Fruit fly (Drosophila melanogaster): Measurements from ENCODE around the gene CG32591.

The CG32591 gene

DNA sequence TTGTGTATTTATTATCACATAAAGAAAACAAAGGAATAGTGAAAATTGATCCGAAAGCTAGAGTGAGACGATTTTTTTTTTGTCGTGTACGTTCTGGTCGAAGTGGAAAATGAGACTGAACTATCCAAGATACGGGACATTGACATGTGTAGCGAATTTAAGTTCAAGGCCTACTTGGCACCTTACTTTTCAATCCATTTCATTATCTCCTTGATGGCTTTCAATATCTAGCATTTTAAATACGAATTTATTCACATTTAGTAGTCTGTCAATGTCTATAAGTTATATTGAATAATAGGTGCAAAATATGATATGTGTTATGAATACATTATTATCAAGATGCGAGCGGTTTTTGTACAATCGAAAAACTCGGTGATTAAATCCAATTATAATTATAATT is at the start of gene CG32591:
Gene CG32591, minus strand, starts transcription at position 101 of the 400 bp plus-strand sequence.
- TF ChIP-seq noc (tag; optimal IDR thresholded peaks at IDR 0.05) = no peak

DNA sequence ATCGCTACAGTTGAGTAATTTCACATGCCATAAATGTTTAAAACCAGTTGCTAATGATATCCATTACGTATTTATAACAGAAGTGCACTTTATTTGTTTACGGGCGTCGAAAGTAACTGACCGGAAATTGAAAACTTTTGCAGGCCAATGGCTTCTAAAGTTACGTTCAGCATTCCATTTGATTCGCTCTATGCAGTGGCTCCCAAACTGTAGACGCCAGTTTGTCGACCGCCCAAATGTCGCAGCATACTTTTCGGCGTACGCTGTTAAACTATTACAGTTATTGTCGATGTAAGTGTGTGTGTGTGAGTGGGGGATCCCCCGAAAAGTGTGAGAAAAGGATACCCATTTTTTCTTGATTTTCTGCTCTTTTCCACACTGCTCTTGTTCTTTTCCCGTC is 32.1 kb upstream of the CG32591 start:
- TF ChIP-seq noc (tag; optimal IDR thresholded peaks at IDR 0.05) = no peak

DNA sequence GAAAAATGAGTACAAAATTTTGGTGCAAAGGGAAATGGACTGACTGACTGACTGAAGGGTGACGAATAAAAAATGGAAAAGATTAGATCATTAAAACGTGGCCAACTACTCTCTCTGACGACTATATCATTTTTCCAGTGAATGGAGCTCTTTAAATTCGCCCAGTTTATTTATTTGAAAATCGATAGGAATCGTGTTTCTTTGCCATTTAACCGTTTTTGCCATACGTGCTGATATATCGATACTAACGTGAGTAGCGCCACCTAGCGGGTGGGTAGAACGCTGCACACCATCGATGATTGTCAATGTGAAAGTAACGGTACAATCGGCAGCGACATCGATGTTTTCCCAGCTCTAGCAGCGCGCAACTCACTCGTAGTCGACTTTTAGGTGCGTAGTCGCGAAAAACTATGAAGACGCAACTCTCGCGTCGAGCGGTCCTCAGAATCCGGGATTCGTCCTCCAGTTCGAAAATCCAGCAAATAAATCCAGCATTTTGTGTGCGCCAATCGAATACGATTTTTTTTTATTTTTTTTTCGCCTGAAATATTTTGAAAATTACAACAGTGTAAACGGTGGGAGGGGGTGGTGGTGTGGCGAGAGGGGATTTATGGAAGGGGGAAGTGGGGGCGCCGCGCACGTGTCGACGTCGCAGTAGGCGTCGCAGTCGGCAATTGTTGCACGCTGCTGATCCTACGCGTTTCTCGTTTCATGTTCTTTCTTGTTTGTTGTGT is 26.5 kb upstream of the CG32591 start, which contains the start of the genes CG9030 and eag:
Gene CG9030, minus strand, starts transcription at position 51 of the 734 bp plus-strand sequence.
Gene eag, plus strand, starts transcription at position 428 of the 734 bp plus-strand sequence.
- no peak for TF ChIP-seq noc (tag; optimal IDR thresholded peaks at IDR 0.05)

DNA sequence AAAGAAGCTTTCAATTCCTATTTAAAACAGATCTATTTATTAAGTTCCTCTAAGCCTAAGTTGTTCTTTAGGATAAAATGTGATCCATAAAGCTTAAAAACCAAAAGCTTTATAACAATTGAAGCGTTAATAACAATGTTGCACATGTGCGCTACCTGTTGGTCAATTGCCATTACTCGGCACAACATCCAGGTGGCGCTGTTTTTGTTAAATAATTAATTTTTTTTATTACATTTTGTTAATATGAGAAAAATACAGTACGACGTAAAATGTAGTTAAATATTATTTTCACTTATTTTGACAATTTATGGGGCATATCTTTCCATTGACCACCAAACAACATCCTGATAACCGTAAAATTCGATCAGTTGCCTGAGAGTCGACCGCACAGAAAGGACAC is 25.2 kb upstream of the CG32591 start:
- TF ChIP-seq noc (tag; optimal IDR thresholded peaks at IDR 0.05) = no peak

DNA sequence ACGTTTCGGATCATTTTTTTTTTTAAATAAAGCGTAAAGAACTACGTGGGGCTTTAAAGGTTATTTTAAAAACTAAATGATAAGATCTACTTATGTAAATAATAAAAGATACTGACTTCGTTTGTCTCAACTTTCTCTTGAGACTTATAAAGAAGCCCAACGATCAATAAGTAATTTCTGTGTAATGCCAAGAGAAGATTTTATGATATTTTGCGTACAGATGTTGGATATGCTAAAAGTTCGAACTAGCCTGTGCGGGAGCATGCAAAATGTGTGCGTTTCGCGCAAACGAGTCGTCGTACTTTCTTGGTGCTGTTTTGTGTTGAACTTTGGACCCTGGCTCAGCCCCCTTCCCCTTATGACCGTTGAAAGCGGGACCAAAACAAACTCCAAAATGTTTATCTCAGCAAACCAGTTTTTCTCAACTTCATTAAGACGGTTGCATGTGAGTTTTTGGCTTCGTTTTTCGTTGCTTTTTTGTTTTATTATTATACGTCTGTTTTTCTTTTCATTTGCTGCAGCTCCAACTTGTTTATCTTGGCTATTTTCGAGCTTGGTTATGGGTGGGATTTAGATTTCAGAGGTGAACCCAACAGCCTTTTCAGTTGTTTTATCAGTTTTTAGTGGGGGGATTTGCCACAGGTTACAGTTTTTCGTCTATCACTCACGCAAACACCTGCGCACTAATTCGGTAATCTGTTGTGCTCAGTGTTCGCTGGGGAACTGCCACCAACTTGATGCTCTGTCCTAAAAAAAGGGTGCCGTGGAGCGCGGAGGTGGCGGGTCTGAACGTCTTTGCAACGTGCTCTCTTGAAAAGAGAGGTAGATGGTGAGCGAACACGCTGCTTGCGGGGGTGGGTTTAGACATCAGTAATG is 24.3 kb upstream of the CG32591 start, which contains the start of gene pdgy:
Gene pdgy, minus strand, starts transcription at position 688 of the 876 bp plus-strand sequence.
- no peak for TF ChIP-seq noc (tag; optimal IDR thresholded peaks at IDR 0.05)

DNA sequence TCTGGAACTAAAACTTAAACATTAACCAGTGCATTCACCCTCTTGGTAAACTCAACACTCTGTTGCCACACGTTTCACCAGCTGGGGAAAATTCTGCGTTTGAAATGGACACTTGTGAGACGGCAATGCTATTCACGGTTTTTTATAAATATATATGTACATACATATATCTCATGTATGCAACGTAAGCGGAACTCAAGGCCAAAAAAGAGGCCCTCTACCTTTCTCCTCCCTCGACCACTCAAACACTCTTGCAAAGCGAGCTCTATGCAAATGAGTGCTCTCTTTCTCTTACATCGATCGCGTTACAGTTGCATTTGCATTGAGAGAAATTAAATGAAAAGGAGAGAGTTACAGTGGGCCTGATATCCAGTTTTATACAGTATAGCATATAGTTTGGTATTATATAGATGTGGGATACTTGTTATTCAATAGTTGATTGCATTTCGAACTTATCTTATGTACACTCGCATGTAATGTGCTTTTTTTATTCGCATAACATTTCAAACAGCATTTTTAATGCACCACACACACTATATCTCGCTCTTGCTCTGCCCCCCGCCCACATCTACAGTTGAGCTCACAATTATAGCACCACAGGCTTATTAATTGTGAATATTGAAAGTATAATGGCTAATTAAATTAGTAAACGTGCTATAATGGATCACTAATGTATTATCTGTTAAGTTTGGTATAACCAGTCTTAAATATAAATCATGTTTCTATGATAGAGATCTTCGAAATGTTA is 23.5 kb upstream of the CG32591 start:
- no peak for TF ChIP-seq noc (tag; optimal IDR thresholded peaks at IDR 0.05)

DNA sequence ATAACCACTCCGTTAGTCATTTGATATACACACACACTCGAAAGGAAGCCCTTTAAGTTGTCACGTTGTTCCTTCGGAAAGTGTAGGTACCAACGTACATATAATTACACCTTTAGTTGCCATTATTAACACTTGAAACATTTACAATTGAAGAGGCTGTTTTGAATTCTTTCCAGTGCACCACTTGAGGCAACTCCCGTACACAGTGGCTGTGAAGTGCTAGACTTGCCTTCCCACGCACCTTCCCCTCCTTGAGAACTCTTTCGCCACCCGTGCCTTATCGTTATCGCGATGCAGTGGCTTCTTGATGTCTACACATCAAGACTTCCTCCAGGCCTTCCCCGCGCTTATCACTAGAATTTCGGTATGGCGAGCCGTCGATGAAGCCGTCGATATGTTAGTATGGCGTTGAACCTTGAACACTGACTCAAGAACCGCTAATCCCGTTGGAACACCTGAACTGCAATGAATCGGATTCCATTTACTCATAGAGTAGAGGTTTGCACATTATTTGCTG is 22.7 kb upstream of the CG32591 start:
- no peak for TF ChIP-seq noc (tag; optimal IDR thresholded peaks at IDR 0.05)

DNA sequence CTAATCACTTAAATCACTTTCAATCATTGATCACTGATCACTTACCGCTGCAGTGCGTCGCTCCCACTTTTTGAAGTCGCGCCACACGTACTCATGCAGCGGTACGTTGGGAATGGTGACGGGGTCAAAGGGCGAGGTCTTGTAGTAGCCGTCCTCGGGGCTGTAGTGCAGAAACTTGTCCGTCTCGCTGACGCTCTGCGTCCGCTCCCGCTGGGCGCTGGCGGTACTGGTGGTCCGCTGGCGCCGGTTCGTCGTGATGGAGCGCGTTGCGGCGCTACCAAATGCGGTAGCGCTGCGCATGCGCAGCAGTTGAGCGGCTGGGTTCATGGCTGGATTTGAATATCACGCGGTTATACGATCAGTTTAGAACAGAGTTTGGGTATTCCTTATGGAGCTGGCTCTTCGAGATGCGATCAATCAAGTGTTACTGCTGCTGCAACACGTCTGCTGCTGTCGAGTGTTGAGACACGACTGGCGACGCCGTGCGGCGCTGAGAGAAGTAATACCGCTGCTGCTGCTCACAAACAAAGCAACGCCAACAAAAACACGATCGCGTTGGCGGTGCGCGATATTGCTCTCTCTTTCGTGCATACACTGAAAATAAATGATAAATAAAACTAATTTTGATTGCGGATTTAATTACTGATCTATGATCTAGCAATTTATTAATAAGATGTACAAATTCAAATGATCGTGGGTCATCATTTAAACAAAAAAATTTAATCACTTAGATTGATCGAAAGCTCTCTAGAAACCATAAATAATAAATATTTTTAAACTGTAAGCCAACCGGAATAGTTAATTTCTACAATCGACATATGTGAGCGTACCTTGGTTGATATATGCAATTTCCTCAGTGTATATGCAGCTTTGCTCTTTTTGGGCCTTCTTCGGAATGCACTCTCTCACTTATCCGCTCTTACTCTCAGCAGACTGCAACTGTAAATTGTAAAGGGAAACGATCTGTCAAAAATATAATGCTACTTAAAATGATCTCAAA is 21.8 kb upstream of the CG32591 start:
- TF ChIP-seq noc (tag; optimal IDR thresholded peaks at IDR 0.05) = peak; percentile 74

DNA sequence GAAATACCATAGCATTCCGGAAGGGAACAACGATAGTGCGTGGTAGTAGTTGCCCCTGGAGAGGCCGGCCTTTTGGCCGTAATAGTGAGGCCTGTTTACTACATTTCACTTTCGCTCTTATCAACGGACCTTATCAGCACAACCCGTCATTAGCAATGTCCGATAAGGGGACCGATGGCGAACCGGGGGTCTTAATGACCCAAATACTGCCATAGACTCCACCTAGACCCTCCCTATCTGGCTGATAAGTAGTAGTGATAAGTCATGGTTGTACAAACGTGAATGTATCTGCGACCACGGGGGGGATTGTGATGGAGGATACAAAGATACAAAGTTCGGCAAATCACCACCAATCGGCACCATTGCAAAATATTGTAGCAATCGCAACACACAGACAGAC is 20.5 kb upstream of the CG32591 start:
- TF ChIP-seq noc (tag; optimal IDR thresholded peaks at IDR 0.05) = peak; percentile 38

DNA sequence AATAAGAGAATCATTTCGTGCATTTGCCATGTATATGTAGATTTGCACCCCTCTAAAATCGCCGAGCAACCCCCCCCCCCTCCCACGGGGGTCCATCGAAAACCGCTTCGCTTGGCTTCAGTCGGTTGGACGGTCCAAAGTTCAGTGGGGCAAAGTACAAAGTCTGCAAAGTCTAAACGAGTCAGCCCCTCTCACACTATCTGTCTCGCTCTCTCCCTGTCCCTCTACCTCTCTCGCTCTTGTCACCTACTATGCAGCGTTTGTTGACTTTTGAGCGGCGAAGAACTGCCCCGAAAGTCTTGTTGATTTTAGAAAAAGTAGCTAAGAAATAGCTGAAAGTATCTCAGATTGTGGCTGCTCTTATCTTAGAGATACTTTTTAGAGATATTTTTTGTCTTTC is 18.7 kb upstream of the CG32591 start:
- peak; percentile 40 for TF ChIP-seq noc (tag; optimal IDR thresholded peaks at IDR 0.05)

DNA sequence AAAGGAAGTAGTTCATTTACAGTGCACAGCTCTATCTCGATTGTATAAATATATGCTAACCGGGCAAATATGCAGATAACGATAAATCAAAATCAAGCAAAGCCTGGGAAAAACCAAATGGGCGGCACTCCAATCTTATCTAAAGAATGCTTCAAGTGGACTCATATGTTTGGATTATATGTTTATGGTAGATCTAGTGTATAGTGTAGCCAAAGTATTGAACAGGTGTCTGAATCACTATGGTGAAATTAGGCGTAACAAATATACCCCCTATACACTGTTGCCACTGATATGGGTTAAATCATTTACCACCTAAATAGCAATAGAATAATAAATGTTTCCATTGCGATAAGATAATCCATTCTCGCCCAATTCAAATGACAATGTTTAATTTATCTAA is 17.8 kb upstream of the CG32591 start:
- peak; percentile 59 for TF ChIP-seq noc (tag; optimal IDR thresholded peaks at IDR 0.05)

DNA sequence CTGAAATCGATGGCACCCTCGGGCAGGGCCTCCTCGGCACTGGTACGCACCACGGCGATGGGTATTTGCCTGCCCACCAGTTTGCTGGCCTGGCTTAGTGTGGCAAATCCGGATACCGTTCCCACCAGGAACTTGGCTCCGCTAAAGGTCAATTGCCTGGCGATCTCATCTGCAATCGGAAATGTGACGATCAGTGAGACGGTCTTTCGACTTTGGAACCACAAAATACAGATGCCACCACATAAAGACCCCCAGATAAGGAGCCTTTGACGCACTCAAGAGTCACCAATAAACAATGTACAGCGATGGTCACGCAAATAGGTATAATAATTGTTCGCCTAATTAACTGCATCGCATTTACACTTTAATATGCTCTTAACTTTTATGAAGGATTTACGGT is 7.5 kb upstream of the CG32591 start:
- TF ChIP-seq noc (tag; optimal IDR thresholded peaks at IDR 0.05) = peak; percentile 28

DNA sequence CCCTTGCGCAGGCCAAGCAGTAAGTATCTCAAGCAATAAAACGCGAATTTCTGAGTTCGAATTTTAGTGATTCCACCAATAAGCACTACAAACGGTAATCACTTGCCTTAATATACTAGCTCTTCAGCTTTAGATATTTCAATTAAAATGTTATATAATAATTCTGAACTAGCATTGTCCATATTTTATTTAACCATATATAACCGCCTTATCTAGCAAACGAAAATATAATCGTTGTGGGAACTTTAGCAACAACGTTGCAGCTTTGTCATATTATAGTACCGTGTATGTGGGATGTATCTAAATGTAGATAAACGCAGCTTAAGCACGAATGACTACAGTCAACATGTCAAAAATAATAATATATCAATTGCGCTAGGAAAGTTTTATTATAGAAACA is 2.6 kb upstream of the CG32591 start:
- TF ChIP-seq noc (tag; optimal IDR thresholded peaks at IDR 0.05) = no peak

DNA sequence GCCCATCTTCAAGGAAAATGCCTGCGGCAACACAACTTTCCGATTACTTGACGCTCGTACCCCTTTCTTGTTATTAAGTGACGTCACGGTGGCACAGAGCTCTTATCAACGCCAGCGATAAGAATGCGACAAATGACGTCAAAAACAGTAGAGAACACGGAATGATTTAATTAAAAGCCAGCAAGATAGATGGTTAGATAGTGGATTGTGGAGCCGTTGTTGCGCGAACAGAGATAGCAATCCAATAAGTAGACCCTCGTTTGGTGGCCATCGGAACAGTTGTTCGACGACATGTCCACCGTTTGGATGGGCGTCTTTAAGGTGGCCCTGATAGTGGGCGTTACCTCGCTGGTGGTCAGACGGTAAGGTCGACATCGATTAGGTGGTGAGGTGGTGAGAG is 1.1 kb upstream of the CG32591 start:
- peak; percentile 9 for TF ChIP-seq noc (tag; optimal IDR thresholded peaks at IDR 0.05)

Measured in whole organism, larva.